Worm (Caenorhabditis elegans): ENCODE data around the gene imp-3.
A peak's percentile ranks its signal among the peaks of the same experiment; 100 is the strongest.

The imp-3 gene

DNA sequence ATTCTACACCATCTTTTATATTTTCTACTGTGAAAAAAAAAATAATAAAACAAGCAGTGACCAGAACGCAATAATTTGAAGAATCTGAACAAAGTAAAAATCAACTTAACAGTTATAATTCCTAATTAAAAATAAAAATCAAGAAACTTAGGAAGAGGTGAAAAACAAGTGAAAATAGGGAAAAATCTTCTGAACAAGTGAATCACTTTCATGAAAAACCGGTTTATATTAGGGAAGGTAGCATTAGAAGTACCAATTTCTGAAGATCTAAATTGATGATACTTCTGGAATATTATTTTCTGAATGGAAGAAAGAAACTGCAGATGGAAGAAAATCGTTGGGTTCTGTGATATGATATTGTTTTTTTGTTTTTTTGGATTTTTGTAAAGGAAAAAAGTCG is 47.1 kb upstream of the imp-3 start:
- TF ChIP-seq Y56A3A.18 (GFP tag; IDR thresholded peaks at IDR 0.05) (no peak), F57A8.1 (GFP tag; optimal IDR thresholded peaks at IDR 0.05) (no peak), lin-54 (GFP tag; optimal IDR thresholded peaks at IDR 0.05) (no peak)

DNA sequence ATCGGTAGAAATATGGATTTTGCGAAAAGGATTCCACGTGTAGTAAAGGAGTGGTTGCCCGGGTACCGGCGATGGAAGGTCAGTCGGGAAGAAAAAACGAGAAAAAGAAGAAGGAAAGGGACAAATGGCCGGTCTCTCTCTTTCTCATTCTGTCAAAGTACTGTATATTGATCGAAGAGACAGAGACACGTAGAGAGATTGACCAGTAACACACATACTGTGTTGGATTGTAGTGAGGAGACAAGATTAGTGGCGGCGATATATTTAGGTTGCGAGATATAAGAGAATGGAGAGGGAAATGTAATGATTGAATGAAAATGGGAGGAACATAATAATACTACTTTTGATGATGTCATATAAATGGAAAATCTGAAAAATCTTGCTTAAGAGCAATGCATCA is 46.6 kb upstream of the imp-3 start:
- TF ChIP-seq ztf-22 (GFP tag; optimal IDR thresholded peaks at IDR 0.05), result no peak
- TF ChIP-seq ccch-3 (GFP tag; optimal IDR thresholded peaks at IDR 0.05), result no peak
- TF ChIP-seq nhr-120 (GFP tag; IDR thresholded peaks at IDR 0.05), result no peak
- TF ChIP-seq sptf-2 (GFP tag; optimal IDR thresholded peaks at IDR 0.05), result no peak
- TF ChIP-seq mel-28 (tag; optimal IDR thresholded peaks at IDR 0.05; ENCODE audit: borderline replicate concordance), result no peak

ce11 chrIV:7834625-7835228 is 45.3 kb upstream of the imp-3 start, which contains the start of gene erp-44.2:
TSS of gene erp-44.2 (minus strand) at chrIV:7834675.
- TF ChIP-seq F57C9.4 (tag; optimal IDR thresholded peaks at IDR 0.05), result no peak
- TF ChIP-seq T26A5.8 (tag; optimal IDR thresholded peaks at IDR 0.05), result no peak
- no peak for TF ChIP-seq F10E7.11 (tag; optimal IDR thresholded peaks at IDR 0.05)
- no peak for TF ChIP-seq mcd-1 (GFP tag; IDR thresholded peaks at IDR 0.05)
- no peak for TF ChIP-seq madf-6 (GFP tag; IDR thresholded peaks at IDR 0.05)
- TF ChIP-seq K12H6.12 (tag; optimal IDR thresholded peaks at IDR 0.05), result no peak
- no peak for TF ChIP-seq ZK185.1 (tag; optimal IDR thresholded peaks at IDR 0.05; ENCODE audit: poor library complexity, severe bottlenecking)
- no peak for TF ChIP-seq ama-1 (optimal IDR thresholded peaks at IDR 0.05)
- no peak for TF ChIP-seq ama-1 (GFP tag; optimal IDR thresholded peaks at IDR 0.05)
- no peak for TF ChIP-seq unc-130 (GFP tag; optimal IDR thresholded peaks at IDR 0.05)
- TF ChIP-seq hsf-1 (GFP tag; IDR thresholded peaks at IDR 0.05), result no peak
- no peak for TF ChIP-seq Y53F4B.3 (GFP tag; IDR thresholded peaks at IDR 0.05)

DNA sequence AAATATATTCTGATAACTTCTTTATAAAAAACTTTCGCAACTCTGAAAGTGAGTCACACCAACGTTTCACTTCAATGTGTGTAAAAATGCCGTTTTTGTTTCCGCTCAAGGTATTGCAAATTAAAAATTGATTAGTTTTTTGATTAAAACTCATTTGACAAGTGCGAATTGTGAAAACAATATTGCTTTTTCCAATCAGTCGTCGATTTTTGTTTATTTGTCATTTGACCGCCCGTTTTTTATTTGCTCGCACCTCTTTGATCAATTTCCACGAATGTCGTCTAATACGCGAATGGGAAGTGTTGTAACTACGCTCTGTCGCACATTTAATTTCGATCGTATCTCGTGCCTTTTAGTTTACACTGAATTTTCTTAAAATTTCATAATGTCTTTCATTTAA is 40.7 kb upstream of the imp-3 start, which contains the start of gene mvb-12:
Gene mvb-12 (plus strand): TSS at position 375 of the 400 bp plus-strand sequence.
- TF ChIP-seq nhr-80 (tag; optimal IDR thresholded peaks at IDR 0.05), result peak; percentile 79
- TF ChIP-seq ceh-100 (GFP tag; IDR thresholded peaks at IDR 0.05), result no peak
- TF ChIP-seq F37B4.10 (GFP tag; IDR thresholded peaks at IDR 0.05), result no peak
- 0 out of 2 replicates have a peak, but pooled peaks have one; percentile 20 for TF ChIP-seq mcd-1 (GFP tag; IDR thresholded peaks at IDR 0.05)
- TF ChIP-seq nfyb-1 (GFP tag; IDR thresholded peaks at IDR 0.05), result 0 out of 2 replicates have a peak, but pooled peaks have one; percentile 20
- TF ChIP-seq let-607 (tag; optimal IDR thresholded peaks at IDR 0.05), result peak in 1 of 2 experiments; percentile 4
- TF ChIP-seq cebp-1 (GFP tag; IDR thresholded peaks at IDR 0.05), result peak; percentile 22; the same call in 1 of the 2 replicates
- peak; percentile 79 for TF ChIP-seq cebp-1 (tag; optimal IDR thresholded peaks at IDR 0.05)
- TF ChIP-seq rcor-1 (GFP tag; IDR thresholded peaks at IDR 0.05), result no peak
- TF ChIP-seq attf-5 (GFP tag; optimal IDR thresholded peaks at IDR 0.05), result peak; percentile 19

ce11 chrIV:7829275-7829938 is 40.0 kb upstream of the imp-3 start, which contains the start of gene C06A6.4:
TSS of gene C06A6.4 (minus strand) at chrIV:7829298.
- no peak for TF ChIP-seq pha-4 (tag; optimal IDR thresholded peaks at IDR 0.05)
- TF ChIP-seq F33H1.4 (GFP tag; IDR thresholded peaks at IDR 0.05), result peak; percentile 92
- TF ChIP-seq tbp1 (GFP tag; optimal IDR thresholded peaks at IDR 0.05), result peak; percentile 19
- TF ChIP-seq lsl-1 (GFP tag; optimal IDR thresholded peaks at IDR 0.05), result peak; percentile 97
- TF ChIP-seq xnd-1 (tag; optimal IDR thresholded peaks at IDR 0.05), result peak; percentile 83
- no peak for TF ChIP-seq ets-4 (GFP tag; optimal IDR thresholded peaks at IDR 0.05)
- peak; percentile 73 for TF ChIP-seq D2030.7 (GFP tag; IDR thresholded peaks at IDR 0.05)
- TF ChIP-seq dpff-1 (tag; optimal IDR thresholded peaks at IDR 0.05), result no peak
- TF ChIP-seq nhr-80 (tag; optimal IDR thresholded peaks at IDR 0.05), result peak; percentile 38
- TF ChIP-seq mcd-1 (GFP tag; IDR thresholded peaks at IDR 0.05), result 0 out of 2 replicates have a peak, but pooled peaks have one; percentile 10
- no peak for TF ChIP-seq cebp-2 (GFP tag; IDR thresholded peaks at IDR 0.05)
- no peak for TF ChIP-seq B0019.2 (GFP tag; conservative IDR thresholded peaks at IDR 0.05)
- TF ChIP-seq bed-2 (GFP tag; IDR thresholded peaks at IDR 0.05), result no peak
- TF ChIP-seq hmg-1.2 (GFP tag; IDR thresholded peaks at IDR 0.05), result 0 out of 2 replicates have a peak, but pooled peaks have one; percentile 11
- no peak for TF ChIP-seq C06A6.2 (GFP tag; conservative IDR thresholded peaks at IDR 0.05)
